Fruit fly (Drosophila melanogaster) whole organism, embryonic: Measurements from ENCODE around the gene Vha100-2.

Experiments
- ATbp ChIP-seq: fragments of 200-800 bp; sonication (Bioruptor generic); optimal IDR thresholded peaks from 2 replicates; lab custom pipeline; 2017; ENCODE audit warnings: missing biosample characterization, mild to moderate bottlenecking, missing genetic modification characterization, missing genetic modification reagents
- Antp ChIP-seq: fragments of 200-800 bp; sonication (Bioruptor generic); optimal IDR thresholded peaks from 3 replicates; lab custom pipeline; 2016; ENCODE audit warnings: missing biosample characterization, missing genetic modification characterization
- CG11456 ChIP-seq: fragments of 200-800 bp; sonication (Bioruptor generic); IDR thresholded peaks from 3 replicates; pipeline ENCODE4 v1.3.6; 2022; ENCODE audit warnings: missing biosample characterization, missing genetic modification characterization
- CG12391 ChIP-seq: fragments of 200-800 bp; sonication (Bioruptor generic); optimal IDR thresholded peaks from 3 replicates; lab custom pipeline; 2018; ENCODE audit warnings: missing biosample characterization, mild to moderate bottlenecking, missing genetic modification characterization, moderate library complexity
- CG12744 ChIP-seq: fragments of 200-800 bp; sonication (Bioruptor generic); optimal IDR thresholded peaks from 2 replicates; lab custom pipeline; 2016; ENCODE audit warnings: missing biosample characterization, missing genetic modification characterization
- CG14014 ChIP-seq: fragments of 200-800 bp; sonication (Bioruptor generic); IDR thresholded peaks from 2 replicates; pipeline ENCODE4 v1.3.6; 2022; ENCODE audit warnings: missing biosample characterization, missing genetic modification characterization
- CG14860 ChIP-seq: fragments of 200-800 bp; sonication (Bioruptor generic); IDR thresholded peaks from 3 replicates; pipeline ENCODE4 v1.3.6; 2022; ENCODE audit warnings: missing biosample characterization, missing genetic modification characterization; ENCODE audit not compliant: partially characterized antibody
- CG14965 ChIP-seq: fragments of 200-800 bp; sonication (Bioruptor generic); optimal IDR thresholded peaks from 2 replicates; lab custom pipeline; 2016; ENCODE audit warnings: missing biosample characterization, missing genetic modification characterization, borderline replicate concordance
- CG16815 ChIP-seq: fragments of 200-800 bp; sonication (Bioruptor generic); optimal IDR thresholded peaks from 3 replicates; lab custom pipeline; 2017; ENCODE audit warnings: missing biosample characterization, mild to moderate bottlenecking, missing genetic modification characterization
- CG1832 ChIP-seq: fragments of 200-800 bp; sonication (Bioruptor generic); optimal IDR thresholded peaks from 2 replicates; lab custom pipeline; 2017; ENCODE audit warnings: missing biosample characterization, mild to moderate bottlenecking, missing genetic modification characterization, inconsistent platforms
- CG2116 ChIP-seq: fragments of 200-800 bp; sonication (Bioruptor generic); optimal IDR thresholded peaks from 3 replicates; lab custom pipeline; 2018; ENCODE audit warnings: missing biosample characterization, mild to moderate bottlenecking, missing genetic modification characterization
- CG3163 ChIP-seq: fragments of 200-800 bp; sonication (Bioruptor generic); optimal IDR thresholded peaks from 3 replicates; lab custom pipeline; 2016; ENCODE audit warnings: missing biosample characterization, missing genetic modification characterization
- CG43689 ChIP-seq: fragments of 200-800 bp; sonication (Bioruptor generic); IDR thresholded peaks from 2 replicates; pipeline ENCODE4 v1.3.6; 2022; ENCODE audit warnings: missing biosample characterization, missing genetic modification characterization
- CG4730 ChIP-seq: fragments of 200-800 bp; sonication (Bioruptor generic); IDR thresholded peaks from 2 replicates; pipeline ENCODE4 v1.3.6; 2022; ENCODE audit warnings: missing biosample characterization, missing genetic modification characterization
- CG4854 ChIP-seq: fragments of 200-800 bp; sonication (Bioruptor generic); optimal IDR thresholded peaks from 2 replicates; lab custom pipeline; 2016; ENCODE audit warnings: missing biosample characterization, missing genetic modification characterization, inconsistent platforms
- CG8478 ChIP-seq: fragments of >200 bp; optimal IDR thresholded peaks from 2 replicates; lab custom pipeline; 2018
- CHES-1-like ChIP-seq: fragments of 200-800 bp; sonication (Bioruptor generic); optimal IDR thresholded peaks from 2 replicates; lab custom pipeline; 2016; ENCODE audit warnings: missing biosample characterization, missing genetic modification characterization
- CkIIα-i1 ChIP-seq: fragments of 200-800 bp; sonication (Bioruptor generic); IDR thresholded peaks from 2 replicates; pipeline ENCODE4 v1.3.6; 2022; ENCODE audit warnings: missing biosample characterization, missing genetic modification characterization
- D19A ChIP-seq: fragments of 200-800 bp; optimal IDR thresholded peaks from 3 replicates; lab custom pipeline; 2019; ENCODE audit warnings: missing biosample characterization, mild to moderate bottlenecking, missing genetic modification characterization, moderate library complexity
- Dfd ChIP-seq, 2 experiments: fragments of >200 bp; optimal IDR thresholded peaks; 2 replicates each; lab custom pipeline; 2017; ENCODE audit warnings: missing biosample characterization in 2 of 2, missing genetic modification characterization in 2 of 2
- Doc3 ChIP-seq: fragments of 200-800 bp; sonication (Bioruptor generic); IDR thresholded peaks from 3 replicates; pipeline ENCODE4 v1.3.6; 2022; ENCODE audit warnings: missing biosample characterization, missing genetic modification characterization; ENCODE audit not compliant: partially characterized antibody
- Dref ChIP-seq: fragments of 200-800 bp; sonication (Bioruptor generic); IDR thresholded peaks from 2 replicates; pipeline ENCODE4 v1.3.6; 2022; ENCODE audit warnings: missing biosample characterization, missing genetic modification characterization
- HmgD ChIP-seq: fragments of 200-800 bp; sonication (Bioruptor generic); optimal IDR thresholded peaks from 3 replicates; lab custom pipeline; 2016; ENCODE audit warnings: missing biosample characterization, missing genetic modification characterization
- Hr78 ChIP-seq, 2 experiments: fragments of 200-800 bp in 1 of 2; fragments of >200 bp in 1 of 2; sonication (Bioruptor generic) in 1 of 2; optimal IDR thresholded peaks; 2 replicates each; lab custom pipeline; 2017 to 2019; ENCODE audit warnings: missing biosample characterization in 2 of 2, missing genetic modification characterization in 2 of 2, mild to moderate bottlenecking in 1 of 2, moderate library complexity in 1 of 2
- Jarid2 ChIP-seq: fragments of 200-800 bp; sonication (Bioruptor generic); optimal IDR thresholded peaks from 3 replicates; lab custom pipeline; 2017; ENCODE audit warnings: mild to moderate bottlenecking, missing biosample characterization, missing genetic modification reagents, missing genetic modification characterization
- Lpt ChIP-seq: fragments of >200 bp; optimal IDR thresholded peaks from 2 replicates; lab custom pipeline; 2018; ENCODE audit warnings: missing biosample characterization, missing genetic modification characterization
- Mrtf ChIP-seq: fragments of 200-800 bp; sonication (Bioruptor generic); IDR thresholded peaks from 3 replicates; pipeline ENCODE4 v1.3.6; 2022; ENCODE audit warnings: missing biosample characterization, missing genetic modification characterization
- NC2β ChIP-seq: fragments of 200-800 bp; sonication (Bioruptor generic); optimal IDR thresholded peaks from 2 replicates; lab custom pipeline; 2016; ENCODE audit warnings: missing biosample characterization, missing genetic modification characterization
- Nf-YA ChIP-seq: fragments of 200-800 bp; sonication (Bioruptor generic); IDR thresholded peaks from 2 replicates; pipeline ENCODE4 v1.3.6; 2022; ENCODE audit warnings: missing biosample characterization, missing genetic modification characterization
- Rfx ChIP-seq: fragments of 200-800 bp; sonication (Bioruptor generic); IDR thresholded peaks from 2 replicates; pipeline ENCODE4 v1.3.6; 2022; ENCODE audit warnings: missing biosample characterization, missing genetic modification characterization
- YL-1 ChIP-seq: fragments of 200-800 bp; sonication (Bioruptor generic); optimal IDR thresholded peaks from 3 replicates; lab custom pipeline; 2017; ENCODE audit warnings: missing biosample characterization, mild to moderate bottlenecking, missing genetic modification characterization
- cato ChIP-seq: fragments of 200-800 bp; sonication (Bioruptor generic); optimal IDR thresholded peaks from 2 replicates; lab custom pipeline; 2016; ENCODE audit warnings: missing biosample characterization, missing genetic modification characterization, borderline replicate concordance
- crc ChIP-seq: fragments of 200-800 bp; sonication (Bioruptor generic); optimal IDR thresholded peaks from 2 replicates; lab custom pipeline; 2016; ENCODE audit warnings: missing biosample characterization, missing genetic modification characterization
- croc ChIP-seq: fragments of 200-800 bp; sonication (Bioruptor generic); conservative IDR thresholded peaks from 3 replicates; pipeline ENCODE4 v1.3.6; 2022; ENCODE audit warnings: missing biosample characterization, missing genetic modification characterization
- dati ChIP-seq: fragments of 200-800 bp; sonication (Bioruptor generic); IDR thresholded peaks from 2 replicates; pipeline ENCODE4 v1.3.6; 2022; ENCODE audit warnings: missing biosample characterization, missing genetic modification characterization
- disco-r ChIP-seq: fragments of 200-800 bp; sonication (Bioruptor generic); optimal IDR thresholded peaks from 2 replicates; lab custom pipeline; 2016; ENCODE audit warnings: missing biosample characterization, missing genetic modification characterization
- fd64A ChIP-seq: fragments of 200-800 bp; sonication (Bioruptor generic); optimal IDR thresholded peaks from 3 replicates; lab custom pipeline; 2018; ENCODE audit warnings: missing biosample characterization, mild to moderate bottlenecking, missing genetic modification characterization
- gcm2 ChIP-seq: fragments of 200-800 bp; sonication (Bioruptor generic); optimal IDR thresholded peaks from 2 replicates; lab custom pipeline; 2016; ENCODE audit warnings: missing biosample characterization, missing genetic modification characterization
- gsb ChIP-seq: fragments of 200-800 bp; sonication (Bioruptor generic); IDR thresholded peaks from 2 replicates; pipeline ENCODE4 v1.3.6; 2022; ENCODE audit warnings: missing biosample characterization, missing genetic modification characterization
- hb ChIP-seq: fragments of 200-800 bp; sonication (Bioruptor generic); IDR thresholded peaks from 3 replicates; pipeline ENCODE4 v1.3.6; 2022; ENCODE audit warnings: missing biosample characterization, missing genetic modification characterization; ENCODE audit not compliant: partially characterized antibody
- jigr1 ChIP-seq: fragments of 200-800 bp; sonication (Bioruptor generic); IDR thresholded peaks from 3 replicates; pipeline ENCODE4 v1.3.6; 2022; ENCODE audit warnings: missing biosample characterization, missing genetic modification characterization
- kah ChIP-seq: fragments of 200-800 bp; sonication (Bioruptor generic); optimal IDR thresholded peaks from 2 replicates; lab custom pipeline; 2018; ENCODE audit warnings: missing biosample characterization, mild to moderate bottlenecking, missing genetic modification characterization
- kni ChIP-seq: fragments of 200-800 bp; sonication (Bioruptor generic); optimal IDR thresholded peaks from 3 replicates; lab custom pipeline; 2017; ENCODE audit warnings: mild to moderate bottlenecking, missing biosample characterization, missing genetic modification reagents, missing genetic modification characterization
- phol ChIP-seq: fragments of 200-800 bp; sonication (Bioruptor generic); optimal IDR thresholded peaks from 3 replicates; lab custom pipeline; 2018; ENCODE audit warnings: missing biosample characterization, mild to moderate bottlenecking, missing genetic modification characterization, moderate library complexity
- prd ChIP-seq, 3 experiments: fragments of >200 bp in 2 of 3; fragments of 200-800 bp in 1 of 3; sonication (Bioruptor generic) in 1 of 3; optimal IDR thresholded peaks in 2 of 3; IDR thresholded peaks in 1 of 3; 2 replicates in 2 of 3; 3 replicates in 1 of 3; pipeline versions ENCODE4 v1.3.6 to Lab custom; 2017 to 2022; ENCODE audit warnings: missing biosample characterization in 1 of 3, missing genetic modification characterization in 1 of 3
- slbo ChIP-seq: fragments of 200-800 bp; sonication (Bioruptor generic); IDR thresholded peaks from 2 replicates; pipeline ENCODE4 v1.3.6; 2022; ENCODE audit warnings: missing biosample characterization, missing genetic modification characterization
- sr ChIP-seq: fragments of 200-800 bp; sonication (Bioruptor generic); IDR thresholded peaks from 3 replicates; pipeline ENCODE4 v1.3.6; 2022; ENCODE audit warnings: missing biosample characterization, missing genetic modification characterization
- vvl ChIP-seq: fragments of 200-800 bp; sonication (Bioruptor generic); IDR thresholded peaks from 2 replicates; pipeline ENCODE4 v1.3.6; 2022; ENCODE audit warnings: missing biosample characterization, missing genetic modification characterization
- zfh1 ChIP-seq: fragments of 200-800 bp; sonication (Bioruptor generic); IDR thresholded peaks from 3 replicates; pipeline ENCODE4 v1.3.6; 2022; ENCODE audit warnings: missing biosample characterization, missing genetic modification characterization

Vha100-2 gene

DNA sequence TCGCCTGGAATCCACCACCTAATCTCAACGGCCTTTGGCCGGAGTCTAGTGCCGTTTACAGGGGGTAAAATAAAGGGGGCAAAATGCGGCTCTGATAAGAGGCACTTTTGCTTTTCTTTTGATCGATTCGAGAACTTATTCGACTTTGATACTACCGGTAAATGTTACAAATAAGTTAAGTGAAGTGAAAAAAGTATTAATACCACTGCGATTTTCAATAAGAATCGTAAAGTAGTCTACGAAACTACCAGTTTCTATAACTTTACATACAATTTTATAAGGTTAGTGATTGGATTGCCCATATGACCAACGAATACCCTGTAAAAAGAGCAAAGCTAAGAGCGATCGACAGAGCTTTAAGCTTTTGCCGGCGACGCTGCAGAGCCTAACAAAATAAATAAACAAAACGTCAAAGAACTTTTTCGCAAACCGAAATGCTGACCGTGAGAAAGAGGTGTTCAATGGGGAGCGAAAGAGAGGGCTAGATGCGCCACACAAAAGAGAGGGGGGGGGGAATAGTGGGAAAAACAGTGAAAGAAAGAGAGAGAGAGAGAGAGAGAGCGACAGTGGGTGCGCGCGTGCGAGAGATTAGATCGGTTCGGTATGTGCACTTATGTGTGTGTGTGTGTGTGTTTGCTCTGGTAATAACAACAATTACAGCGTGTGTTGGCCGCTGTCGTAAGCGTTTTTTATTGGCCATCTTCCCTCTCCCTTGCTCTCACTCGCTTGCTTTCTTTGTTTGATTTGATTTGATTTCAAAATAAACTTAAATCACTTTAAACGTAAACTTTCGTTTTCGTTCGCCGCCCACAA is 37.8 kb upstream of the Vha100-2 start (continued):
- TF ChIP-seq CG4730 (GFP tag; lab: Robert Waterston, UW) = peak; percentile 56
- peak; percentile 50; the same call in 1 of the 2 replicates for TF ChIP-seq CG14014 (GFP tag; lab: Robert Waterston, UW)
- TF ChIP-seq CG1832 (GFP tag; lab: Kevin White, UChicago) = peak; percentile 80
- no peak for TF ChIP-seq HmgD (GFP tag; lab: Kevin White, UChicago)
- TF ChIP-seq gsb = no peak
- TF ChIP-seq vvl (GFP tag; lab: Robert Waterston, UW) = no peak; the same call in 1 of the 2 replicates
- peak; percentile 4 for TF ChIP-seq YL-1 (GFP tag; lab: Kevin White, UChicago)
- TF ChIP-seq cato (GFP tag; lab: Kevin White, UChicago) = no peak
- TF ChIP-seq phol (tag; lab: Kevin White, UChicago) = peak; percentile 71
- peak; percentile 45 for TF ChIP-seq CG4854
- TF ChIP-seq sr (GFP tag; lab: Robert Waterston, UW) = no peak
- TF ChIP-seq croc (GFP tag; lab: Robert Waterston, UW) = no peak; the same call in 1 of the 3 replicates
- peak; percentile 50 for TF ChIP-seq Antp (GFP tag; lab: Kevin White, UChicago)
- peak; percentile 67 for TF ChIP-seq CG12391 (tag; lab: Kevin White, UChicago)
- no peak for TF ChIP-seq Dfd (GFP tag; optimal IDR thresholded peaks at IDR 0.05; lab: Kevin White, UChicago)
- no peak for TF ChIP-seq prd (optimal IDR thresholded peaks at IDR 0.05; lab: Kevin White, UChicago)
- peak; percentile 57 for TF ChIP-seq prd (GFP tag; IDR thresholded peaks at IDR 0.05; lab: Robert Waterston, UW)
- no peak for TF ChIP-seq fd64A (GFP tag; lab: Kevin White, UChicago)
- TF ChIP-seq hb (GFP tag; lab: Robert Waterston, UW) = no peak
- TF ChIP-seq CG43689 (GFP tag; lab: Robert Waterston, UW) = no peak
- peak in 1 of 2 experiments; percentile 65 for TF ChIP-seq Hr78 (GFP tag; optimal IDR thresholded peaks at IDR 0.05; lab: Kevin White, UChicago)
- TF ChIP-seq CHES-1-like = peak; percentile 40
- TF ChIP-seq Dref = no peak
- peak; percentile 80 for TF ChIP-seq slbo (GFP tag; lab: Robert Waterston, UW)
- TF ChIP-seq CG14860 (GFP tag; lab: Robert Waterston, UW) = no peak
- TF ChIP-seq Lpt (GFP tag; lab: Kevin White, UChicago) = no peak
- peak; percentile 44 for TF ChIP-seq CG3163
- TF ChIP-seq CG14965 (GFP tag; lab: Kevin White, UChicago) = no peak
- TF ChIP-seq crc = peak; percentile 38
- TF ChIP-seq Jarid2 (GFP tag; lab: Kevin White, UChicago) = no peak
- TF ChIP-seq zfh1 (GFP tag; lab: Robert Waterston, UW) = peak; percentile 44; the same call in 1 of the 3 replicates
- no peak for TF ChIP-seq CG11456 (GFP tag; lab: Robert Waterston, UW)
- 0 out of 2 replicates have a peak, but pooled peaks have one; percentile 21 for TF ChIP-seq CkIIα-i1 (GFP tag; lab: Robert Waterston, UW)
- TF ChIP-seq CG8478 (lab: Kevin White, UChicago) = peak; percentile 32
- TF ChIP-seq NC2β (GFP tag; lab: Kevin White, UChicago) = peak; percentile 21
- TF ChIP-seq jigr1 = no peak
- TF ChIP-seq Rfx = peak; percentile 75
- TF ChIP-seq gcm2 (GFP tag; lab: Kevin White, UChicago) = no peak
- no peak for TF ChIP-seq Mrtf (GFP tag; lab: Robert Waterston, UW)
- peak; percentile 4 for TF ChIP-seq disco-r
- TF ChIP-seq dati (GFP tag; lab: Robert Waterston, UW) = 0 out of 2 replicates have a peak, but pooled peaks have one; percentile 24
- TF ChIP-seq kah (GFP tag; lab: Kevin White, UChicago) = no peak
- peak; percentile 20 for TF ChIP-seq ATbp
- peak; percentile 50 for TF ChIP-seq Nf-YA (GFP tag; lab: Robert Waterston, UW)
- TF ChIP-seq CG16815 (GFP tag; lab: Kevin White, UChicago) = peak; percentile 21
- no peak for TF ChIP-seq D19A
- TF ChIP-seq Doc3 (GFP tag; lab: Robert Waterston, UW) = no peak
- TF ChIP-seq CG12744 (GFP tag; lab: Kevin White, UChicago) = no peak
- no peak for TF ChIP-seq kni (GFP tag; lab: Kevin White, UChicago)
- no peak for TF ChIP-seq CG2116 (GFP tag; lab: Kevin White, UChicago)
